Worm (Caenorhabditis elegans) whole organism, early embryonic: ENCODE measurements around the gene Y73B3B.1.
"Not testable (repeated sequence)": the region's sequence is repeated elsewhere in the genome, so short reads cannot be mapped to it uniquely, and the experiment has no call there.

Experiments used
- B0310.2 ChIP-seq: sonication (generic microtip); optimal IDR thresholded peaks from 2 replicates; lab custom pipeline; 2016; ENCODE audit warnings: mild to moderate bottlenecking, missing genetic modification characterization, missing compliant biosample characterization
- ama-1 ChIP-seq: fragments of 150-350 bp; optimal IDR thresholded peaks from 2 replicates; lab custom pipeline; 2014
- ceh-13 ChIP-seq: fragments of 200-800 bp; sonication (Bioruptor generic); optimal IDR thresholded peaks from 2 replicates; lab custom pipeline; 2018; ENCODE audit warnings: mild to moderate bottlenecking, missing genetic modification characterization, missing compliant biosample characterization
- ets-7 ChIP-seq: sonication (generic microtip); optimal IDR thresholded peaks from 2 replicates; lab custom pipeline; 2016; ENCODE audit warnings: missing genotype, missing genetic modification characterization, missing compliant biosample characterization
- flt-1 ChIP-seq: fragments of 200-800 bp; sonication (Bioruptor generic); IDR thresholded peaks from 2 replicates; pipeline ENCODE4 v1.3.6; 2022; ENCODE audit warnings: missing genetic modification characterization, missing compliant biosample characterization
- hmg-4 ChIP-seq: fragments of 200-800 bp; sonication (Bioruptor generic); optimal IDR thresholded peaks from 2 replicates; lab custom pipeline; 2018; ENCODE audit warnings: mild to moderate bottlenecking, missing genetic modification characterization, missing compliant biosample characterization
- hnd-1 ChIP-seq: sonication (generic microtip); optimal IDR thresholded peaks from 2 replicates; lab custom pipeline; 2016; ENCODE audit warnings: missing genetic modification characterization, missing compliant biosample characterization
- pes-1 ChIP-seq: fragments of 200-800 bp; sonication (Bioruptor generic); IDR thresholded peaks from 2 replicates; pipeline ENCODE4 v1.3.6; 2022; ENCODE audit warnings: missing genetic modification reagents, missing genetic modification characterization, missing compliant biosample characterization
- sea-1 ChIP-seq: fragments of 200-800 bp; sonication (Bioruptor generic); conservative IDR thresholded peaks from 2 replicates; pipeline ENCODE4 v1.3.6; 2022; ENCODE audit warnings: missing genetic modification characterization, missing compliant biosample characterization

DNA sequence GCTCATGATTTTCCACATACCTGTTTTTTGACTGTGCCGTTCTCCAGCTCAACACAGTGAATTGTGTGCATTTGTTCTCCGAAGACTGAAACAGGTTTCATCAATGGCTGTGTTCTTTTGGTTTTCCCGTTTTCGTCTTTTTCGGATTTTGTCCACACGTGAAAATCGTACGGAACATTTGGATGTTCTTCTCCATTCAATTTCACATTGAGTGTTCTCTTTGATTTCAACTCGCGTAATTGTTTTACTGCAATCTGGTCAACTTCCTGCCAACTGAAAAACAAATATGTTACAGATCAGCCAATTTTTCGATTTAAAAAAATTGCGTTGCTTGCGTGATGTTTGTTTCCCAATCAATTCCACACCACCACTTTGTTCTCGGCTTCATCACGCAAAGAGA lies 18.3 kb upstream of the Y73B3B.1 start, which contains the start of gene AC8.3:
- not testable (repeated sequence) for TF ChIP-seq hmg-4 (GFP tag; lab: Kevin White, UChicago); pes-1 (GFP tag; lab: Robert Waterston, UW); sea-1 (GFP tag; lab: Robert Waterston, UW); B0310.2 (tag; lab: Kevin White, UChicago); ets-7 (tag; lab: Kevin White, UChicago); ceh-13 (GFP tag; lab: Kevin White, UChicago); hnd-1; flt-1 (GFP tag; lab: Robert Waterston, UW); ama-1 (lab: Kevin White, UChicago)
